Worm (Caenorhabditis elegans) whole organism, midembryonic: Measurements from ENCODE around the gene ZK1307.7.

ENCODE experiments used
- flt-1 ChIP-seq: fragments of 200-800 bp; sonication (Bioruptor generic); IDR thresholded peaks from 2 replicates; pipeline ENCODE4 v1.3.6; 2022; ENCODE audit warnings: missing genetic modification characterization, missing compliant biosample characterization
- med-1 ChIP-seq: sonication (generic microtip); optimal IDR thresholded peaks from 2 replicates; lab custom pipeline; 2017; ENCODE audit warnings: missing genetic modification characterization, mild to moderate bottlenecking, missing compliant biosample characterization, antibody characterized with exemption, missing genetic modification reagents; ENCODE audit not compliant: insufficient read depth
- ztf-29 ChIP-seq: fragments of 200-800 bp; sonication (Bioruptor generic); IDR thresholded peaks from 2 replicates; pipeline ENCODE4 v1.3.6; 2022; ENCODE audit warnings: missing genetic modification reagents, missing genetic modification characterization, missing compliant biosample characterization

- TF ChIP-seq med-1 (GFP tag; lab: Kevin White, UChicago) (no peak), ztf-29 (no peak), flt-1 (no peak)
These were observed 8.0 kb downstream of the ZK1307.7 start, which contains the start of gene fzr-1 for ce11 chrII:9644438-9644837.
